Worm (Caenorhabditis elegans) whole organism, L4 larva: Measurements from ENCODE around the gene Y57G11C.1130.

Experiments
- F49E8.2 ChIP-seq: sonication (generic microtip); optimal IDR thresholded peaks from 2 replicates; lab custom pipeline; 2016; ENCODE audit warnings: missing compliant biosample characterization, mild to moderate bottlenecking, missing genetic modification characterization, borderline replicate concordance
- T26A8.4 ChIP-seq: fragments of 200-800 bp; sonication (Bioruptor generic); IDR thresholded peaks from 2 replicates; pipeline ENCODE4 v1.3.6; 2022; ENCODE audit warnings: missing genetic modification characterization, missing compliant biosample characterization
- ceh-28 ChIP-seq: fragments of 150-350 bp; optimal IDR thresholded peaks from 2 replicates; lab custom pipeline; 2014; ENCODE audit warnings: missing biosample characterization, missing genetic modification reagents, missing genetic modification characterization
- ces-1 ChIP-seq: fragments of 150-350 bp; sonication (generic microtip); optimal IDR thresholded peaks from 4 replicates; lab custom pipeline; 2014; ENCODE audit warnings: missing biosample characterization, missing genetic modification reagents, missing genetic modification characterization
- egl-43 ChIP-seq: fragments of 200-800 bp; sonication (Bioruptor generic); IDR thresholded peaks from 2 replicates; pipeline ENCODE4 v1.3.6; 2022; ENCODE audit warnings: missing genetic modification reagents, missing genetic modification characterization, missing compliant biosample characterization
- fkh-10 ChIP-seq: fragments of 150-350 bp; optimal IDR thresholded peaks from 2 replicates; lab custom pipeline; 2014; ENCODE audit warnings: missing biosample characterization, missing genetic modification reagents, missing genetic modification characterization
- mes-2 ChIP-seq: sonication (generic microtip); optimal IDR thresholded peaks from 2 replicates; lab custom pipeline; 2016; ENCODE audit warnings: missing genotype, mild to moderate bottlenecking, missing genetic modification characterization, missing compliant biosample characterization; ENCODE audit not compliant: poor library complexity, severe bottlenecking
- nhr-41 ChIP-seq: fragments of 200-800 bp; sonication (Bioruptor generic); IDR thresholded peaks from 2 replicates; pipeline ENCODE4 v1.3.6; 2022; ENCODE audit warnings: missing genetic modification reagents, missing genetic modification characterization, missing compliant biosample characterization
- nhr-76 ChIP-seq: fragments of 150-350 bp; optimal IDR thresholded peaks from 2 replicates; lab custom pipeline; 2014; ENCODE audit warnings: missing biosample characterization, missing genetic modification characterization
- pqm-1 ChIP-seq: sonication (generic microtip); optimal IDR thresholded peaks from 2 replicates; lab custom pipeline; 2017; ENCODE audit warnings: missing biosample characterization, missing genetic modification characterization
- vab-7 ChIP-seq: fragments of 200-800 bp; sonication (Bioruptor generic); IDR thresholded peaks from 2 replicates; pipeline ENCODE4 v1.3.6; 2022; ENCODE audit warnings: missing genetic modification reagents, missing genetic modification characterization, missing compliant biosample characterization

DNA sequence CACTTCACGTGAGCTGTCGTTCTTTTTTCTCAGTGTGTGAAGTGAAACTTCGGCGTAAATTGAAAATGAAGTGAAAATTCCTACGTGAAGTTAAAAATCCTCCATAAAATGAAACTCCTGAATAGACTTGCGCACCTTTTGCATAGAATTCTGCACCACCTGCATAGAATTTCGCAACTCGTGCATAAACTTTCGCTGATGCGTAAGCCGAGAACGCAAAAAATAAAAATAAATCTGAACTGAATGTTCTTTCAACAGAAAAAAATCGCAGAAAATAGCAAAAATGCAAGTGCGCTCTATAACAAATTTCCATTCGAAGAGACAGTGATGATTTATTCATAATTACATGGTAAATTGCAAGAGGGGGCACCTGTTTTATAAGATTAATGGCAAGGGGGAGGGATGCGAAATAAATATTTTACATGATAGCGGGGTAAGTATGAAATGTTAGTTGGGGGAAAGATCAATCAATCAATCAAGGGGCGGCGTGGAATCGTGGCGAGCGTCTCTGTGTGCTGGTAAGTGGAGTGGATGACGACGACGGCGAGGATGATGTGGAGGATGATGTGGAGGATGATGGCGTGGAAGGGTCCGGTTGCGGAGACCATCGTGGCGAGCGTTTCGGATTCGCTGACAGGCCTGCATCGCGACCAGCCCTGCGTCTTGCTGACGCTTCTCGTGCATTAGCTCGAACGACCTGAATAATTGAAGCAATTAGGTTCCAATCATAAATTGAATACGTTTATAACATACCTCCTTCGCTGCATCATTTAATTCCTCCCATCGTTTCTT, 8.8 kb upstream of the Y57G11C.1130 start, which contains the start of gene Y57G11C.36:
- no peak for TF ChIP-seq ces-1 (GFP tag; lab: Kevin White, UChicago)
- no peak for TF ChIP-seq ceh-28 (tag; lab: Kevin White, UChicago)
- TF ChIP-seq pqm-1 (tag; lab: Kevin White, UChicago), result no peak
- no peak for TF ChIP-seq T26A8.4 (GFP tag; lab: Robert Waterston, UW)
- no peak for TF ChIP-seq mes-2 (tag; lab: Kevin White, UChicago)
- no peak for TF ChIP-seq fkh-10 (GFP tag; lab: Kevin White, UChicago)
- no peak for TF ChIP-seq nhr-41 (GFP tag; lab: Robert Waterston, UW)
- TF ChIP-seq F49E8.2 (tag; lab: Kevin White, UChicago), result no peak
- TF ChIP-seq vab-7, result no peak
- TF ChIP-seq nhr-76 (tag; lab: Kevin White, UChicago), result no peak
- TF ChIP-seq egl-43 (GFP tag; lab: Robert Waterston, UW), result no peak
